Fruit fly (Drosophila melanogaster) whole organism, prepupa: ENCODE results near the gene CG4629.
A peak's percentile ranks its signal among the peaks of the same experiment; 100 is the strongest.

Experiments used
- Blimp-1 ChIP-seq: fragments of 200-800 bp; sonication (Bioruptor generic); optimal IDR thresholded peaks from 3 replicates; lab custom pipeline; 2017; ENCODE audit warnings: missing biosample characterization, missing genetic modification characterization, mild to moderate bottlenecking, moderate library complexity, missing genetic modification reagents
- CG10631 ChIP-seq: fragments of 200-800 bp; sonication (Bioruptor generic); optimal IDR thresholded peaks from 2 replicates; lab custom pipeline; 2016; ENCODE audit warnings: missing biosample characterization, missing genetic modification characterization
- CG10669 ChIP-seq: fragments of 200-800 bp; sonication (Bioruptor generic); optimal IDR thresholded peaks from 3 replicates; lab custom pipeline; 2018; ENCODE audit warnings: missing biosample characterization, mild to moderate bottlenecking, missing genetic modification characterization, moderate library complexity
- CG11294 ChIP-seq: fragments of 200-800 bp; sonication (Bioruptor generic); IDR thresholded peaks from 2 replicates; pipeline ENCODE4 v1.3.6; 2022; ENCODE audit warnings: missing biosample characterization, missing genetic modification characterization
- CG11902 ChIP-seq: fragments of 200-800 bp; sonication (Bioruptor generic); optimal IDR thresholded peaks from 3 replicates; lab custom pipeline; 2016; ENCODE audit warnings: missing biosample characterization, missing genetic modification characterization
- CG15336 ChIP-seq: fragments of 200-800 bp; sonication (Bioruptor generic); IDR thresholded peaks from 2 replicates; pipeline ENCODE4 v1.3.6; 2022; ENCODE audit warnings: missing biosample characterization, missing genetic modification characterization
- CG16779 ChIP-seq: fragments of 200-800 bp; sonication (Bioruptor generic); optimal IDR thresholded peaks from 3 replicates; lab custom pipeline; 2017; ENCODE audit warnings: missing biosample characterization, mild to moderate bottlenecking, missing genetic modification characterization
- CG3032 ChIP-seq: fragments of 200-800 bp; optimal IDR thresholded peaks from 2 replicates; lab custom pipeline; 2019; ENCODE audit warnings: missing biosample characterization, mild to moderate bottlenecking, missing genetic modification characterization, moderate library complexity
- CG32006 ChIP-seq: fragments of 200-800 bp; sonication (Bioruptor generic); optimal IDR thresholded peaks from 3 replicates; lab custom pipeline; 2017; ENCODE audit warnings: missing biosample characterization, mild to moderate bottlenecking, missing genetic modification characterization
- CG34406 ChIP-seq: fragments of 200-800 bp; sonication (Bioruptor generic); optimal IDR thresholded peaks from 3 replicates; lab custom pipeline; 2016; ENCODE audit warnings: missing biosample characterization, missing genetic modification characterization
- CG4318 ChIP-seq: fragments of 200-800 bp; sonication (Bioruptor generic); optimal IDR thresholded peaks from 3 replicates; lab custom pipeline; 2017; ENCODE audit warnings: missing biosample characterization, mild to moderate bottlenecking, missing genetic modification characterization
- CG6163 ChIP-seq: fragments of 200-800 bp; sonication (Bioruptor generic); IDR thresholded peaks from 3 replicates; pipeline ENCODE4 v1.3.6; 2022; ENCODE audit warnings: missing biosample characterization, missing genetic modification characterization
- CG6792 ChIP-seq: fragments of 200-800 bp; sonication (Bioruptor generic); optimal IDR thresholded peaks from 3 replicates; lab custom pipeline; 2016; ENCODE audit warnings: missing biosample characterization, missing genetic modification characterization
- CG6808 ChIP-seq: fragments of 200-800 bp; sonication (Bioruptor generic); optimal IDR thresholded peaks from 3 replicates; lab custom pipeline; 2017; ENCODE audit warnings: missing biosample characterization, missing genetic modification characterization, mild to moderate bottlenecking, moderate library complexity, missing genetic modification reagents
- CG7368 ChIP-seq: fragments of 200-800 bp; sonication (Bioruptor generic); optimal IDR thresholded peaks from 3 replicates; lab custom pipeline; 2016; ENCODE audit warnings: missing biosample characterization, missing genetic modification characterization
- CG8319 ChIP-seq: fragments of 200-800 bp; sonication (Bioruptor generic); optimal IDR thresholded peaks from 3 replicates; lab custom pipeline; 2016; ENCODE audit warnings: missing biosample characterization, missing genetic modification characterization
- CG8632 ChIP-seq: fragments of 200-800 bp; sonication (Bioruptor generic); optimal IDR thresholded peaks from 3 replicates; lab custom pipeline; 2016; ENCODE audit warnings: missing biosample characterization, missing genetic modification characterization
- CG9139 ChIP-seq: fragments of 200-800 bp; sonication (Bioruptor generic); optimal IDR thresholded peaks from 3 replicates; lab custom pipeline; 2017; ENCODE audit warnings: missing biosample characterization, mild to moderate bottlenecking, missing genetic modification characterization
- Eip75B ChIP-seq: fragments of 200-800 bp; sonication (Bioruptor generic); optimal IDR thresholded peaks from 3 replicates; lab custom pipeline; 2016; ENCODE audit warnings: missing biosample characterization, missing genetic modification characterization
- Eip78C ChIP-seq: fragments of 200-800 bp; sonication (Bioruptor generic); peaks from one replicate; lab custom pipeline; 2016; ENCODE audit warnings: missing biosample characterization, missing genetic modification characterization
- Eip93F ChIP-seq: fragments of 200-800 bp; sonication (Bioruptor generic); optimal IDR thresholded peaks from 2 replicates; lab custom pipeline; 2016; ENCODE audit warnings: missing biosample characterization, mild to moderate bottlenecking, missing genetic modification characterization
- Ets21C ChIP-seq: fragments of 200-800 bp; sonication (Bioruptor generic); optimal IDR thresholded peaks from 3 replicates; lab custom pipeline; 2016; ENCODE audit warnings: missing biosample characterization, missing genetic modification characterization
- Ets96B ChIP-seq: fragments of 200-800 bp; optimal IDR thresholded peaks from 2 replicates; lab custom pipeline; 2019; ENCODE audit warnings: missing biosample characterization, mild to moderate bottlenecking, missing genetic modification characterization, moderate library complexity
- Hr38 ChIP-seq: sonication (Bioruptor generic); optimal IDR thresholded peaks from 2 replicates; lab custom pipeline; 2016; ENCODE audit warnings: missing biosample characterization, missing genetic modification characterization
- Hr39 ChIP-seq: fragments of 200-800 bp; sonication (Bioruptor generic); optimal IDR thresholded peaks from 2 replicates; lab custom pipeline; 2016; ENCODE audit warnings: missing biosample characterization, missing genetic modification characterization
- Hr4 ChIP-seq: fragments of 200-800 bp; sonication (Bioruptor generic); optimal IDR thresholded peaks from 3 replicates; lab custom pipeline; 2016; ENCODE audit warnings: missing biosample characterization, missing genetic modification characterization
- OdsH ChIP-seq: fragments of 200-800 bp; sonication (Bioruptor generic); optimal IDR thresholded peaks from 3 replicates; lab custom pipeline; 2016; ENCODE audit warnings: missing biosample characterization, missing genetic modification characterization
- Smox ChIP-seq: fragments of 200-800 bp; sonication (Bioruptor generic); optimal IDR thresholded peaks from 3 replicates; lab custom pipeline; 2016; ENCODE audit warnings: missing biosample characterization, missing genetic modification characterization
- Sox14 ChIP-seq: fragments of 200-800 bp; sonication (Bioruptor generic); optimal IDR thresholded peaks from 3 replicates; lab custom pipeline; 2016; ENCODE audit warnings: missing biosample characterization, missing genetic modification characterization
- Sox15 ChIP-seq: fragments of 200-800 bp; sonication (Bioruptor generic); optimal IDR thresholded peaks from 3 replicates; lab custom pipeline; 2016; ENCODE audit warnings: missing biosample characterization, missing genetic modification characterization
- dsx ChIP-seq: fragments of 200-800 bp; optimal IDR thresholded peaks from 3 replicates; lab custom pipeline; 2019; ENCODE audit warnings: missing biosample characterization, mild to moderate bottlenecking, missing genetic modification characterization, moderate library complexity; ENCODE audit not compliant: poor library complexity, severe bottlenecking
- eg ChIP-seq: fragments of 200-800 bp; sonication (Bioruptor generic); IDR thresholded peaks from 3 replicates; pipeline ENCODE4 v1.3.6; 2022; ENCODE audit warnings: missing biosample characterization, missing genetic modification characterization
- esn ChIP-seq: fragments of 200-800 bp; sonication (Bioruptor generic); optimal IDR thresholded peaks from 2 replicates; lab custom pipeline; 2016; ENCODE audit warnings: missing biosample characterization, mild to moderate bottlenecking, missing genetic modification characterization, moderate library complexity
- fd59A ChIP-seq: fragments of 200-800 bp; sonication (Bioruptor generic); optimal IDR thresholded peaks from 2 replicates; lab custom pipeline; 2017; ENCODE audit warnings: missing biosample characterization, mild to moderate bottlenecking, missing genetic modification characterization, missing genetic modification reagents
- fd85E ChIP-seq: fragments of 200-800 bp; sonication (Bioruptor generic); optimal IDR thresholded peaks from 3 replicates; lab custom pipeline; 2016; ENCODE audit warnings: missing biosample characterization, missing genetic modification characterization
- fkh ChIP-seq: fragments of 200-800 bp; sonication (Bioruptor generic); optimal IDR thresholded peaks from 3 replicates; lab custom pipeline; 2017; ENCODE audit warnings: missing biosample characterization, mild to moderate bottlenecking, missing genetic modification characterization, moderate library complexity
- pdm3 ChIP-seq: fragments of 200-800 bp; sonication (Bioruptor generic); optimal IDR thresholded peaks from 3 replicates; lab custom pipeline; 2016; ENCODE audit warnings: missing biosample characterization, missing genetic modification characterization
- salr ChIP-seq, 2 experiments: fragments of 200-800 bp; sonication (Bioruptor generic); optimal IDR thresholded peaks; 3 replicates each; lab custom pipeline; 2016 to 2018; ENCODE audit warnings: missing biosample characterization in 2 of 2, missing genetic modification characterization in 2 of 2, mild to moderate bottlenecking in 1 of 2
- spab ChIP-seq: fragments of 200-800 bp; sonication (Bioruptor generic); optimal IDR thresholded peaks from 2 replicates; lab custom pipeline; 2017; ENCODE audit warnings: missing biosample characterization, mild to moderate bottlenecking, missing genetic modification characterization, missing genetic modification reagents
- svp ChIP-seq: fragments of 200-800 bp; sonication (Bioruptor generic); peaks from one replicate; lab custom pipeline; 2016; ENCODE audit warnings: missing biosample characterization, missing genetic modification characterization

CG4629 gene

DNA sequence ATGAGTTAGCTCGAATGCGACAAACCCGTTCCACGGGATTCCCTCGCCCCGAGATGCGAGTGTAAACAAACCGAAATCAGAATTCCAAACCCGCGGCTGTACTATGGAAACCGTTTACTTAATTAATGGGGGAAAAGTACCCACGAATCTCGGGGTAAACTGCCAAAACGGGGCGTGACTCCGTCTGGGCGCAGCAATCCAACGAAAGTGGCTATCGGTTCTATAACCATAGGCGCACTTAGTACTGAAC is 20.3 kb upstream of the CG4629 start:
- TF ChIP-seq CG32006 (GFP tag; lab: Kevin White, UChicago) (no peak), fkh (GFP tag; lab: Kevin White, UChicago) (peak; percentile 29)

DNA sequence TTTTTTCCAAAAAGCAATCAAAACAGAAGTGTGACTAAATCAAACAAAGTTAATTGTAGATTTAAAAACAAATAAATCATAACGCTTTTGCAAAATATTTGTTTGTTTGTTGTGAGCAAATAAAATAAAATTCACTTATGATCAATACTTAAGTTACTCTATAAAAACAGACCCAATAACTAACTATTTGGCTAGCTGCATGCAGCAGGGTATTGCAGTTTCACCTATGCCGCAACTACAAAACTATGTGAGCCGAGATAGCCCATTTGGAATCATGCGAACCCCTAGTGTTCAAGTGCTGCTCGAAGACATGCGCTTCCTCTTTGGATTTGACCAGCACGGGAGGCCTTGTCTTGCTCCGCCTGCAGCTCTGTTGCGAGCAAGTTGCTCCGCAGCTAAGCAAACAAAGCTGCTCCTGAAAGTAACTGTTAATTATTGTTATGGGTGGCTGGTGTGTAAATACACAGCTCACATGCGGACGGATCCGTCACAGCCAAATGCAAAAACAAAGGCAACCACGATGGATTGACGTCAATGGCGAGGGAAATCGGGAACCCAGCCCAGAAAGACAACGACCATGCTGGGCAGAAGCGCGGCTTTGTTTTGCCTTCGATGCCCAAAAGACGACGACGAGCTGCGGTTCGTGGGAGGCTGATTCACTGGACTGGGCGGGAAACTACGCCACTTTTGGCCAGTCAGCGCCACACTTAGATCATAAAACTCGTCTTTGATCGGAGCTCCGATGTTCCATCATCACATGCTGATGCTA is 19.8 kb upstream of the CG4629 start:
- TF ChIP-seq CG6792 (GFP tag; lab: Kevin White, UChicago) = no peak
- TF ChIP-seq Eip78C (GFP tag; lab: Kevin White, UChicago) = peak; percentile 21
- peak; percentile 34 for TF ChIP-seq svp (GFP tag; lab: Kevin White, UChicago)
- TF ChIP-seq, all 60 proteins: peak for 2

DNA sequence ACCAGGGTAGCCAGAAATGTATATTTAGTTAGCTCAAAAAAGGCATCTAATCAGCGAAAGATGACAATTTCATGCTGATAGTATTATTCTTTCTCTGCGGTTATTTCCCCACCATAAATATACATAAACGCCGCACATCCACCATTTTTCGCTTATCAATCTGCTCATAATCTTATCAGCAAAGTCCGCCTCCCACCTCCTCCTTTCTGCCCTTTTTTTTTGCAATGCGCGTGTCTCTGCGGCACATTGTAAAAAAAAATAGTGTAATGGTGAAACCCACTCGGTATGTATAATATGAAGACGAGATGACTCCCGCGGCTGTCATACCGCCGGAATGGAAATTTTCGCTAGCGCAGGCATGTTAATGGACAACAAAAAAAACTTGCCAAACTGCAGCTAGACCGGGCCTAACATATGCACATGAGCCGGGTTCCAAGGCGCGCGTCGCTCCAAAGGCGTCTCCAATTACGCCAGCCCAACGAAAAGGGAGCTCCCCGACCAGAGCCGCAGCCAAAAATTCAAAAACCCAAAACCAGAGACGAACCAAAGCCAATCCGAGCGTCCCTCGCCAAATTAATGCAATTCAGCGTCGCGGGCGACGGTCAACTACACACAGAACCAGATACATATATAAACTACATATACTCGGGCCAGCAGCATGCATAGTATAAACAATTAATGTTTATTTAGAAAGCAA is 18.1 kb upstream of the CG4629 start:
- peak; percentile 23; the same call in 1 of the 3 replicates for TF ChIP-seq CG6163
- no peak for TF ChIP-seq Sox14 (GFP tag; lab: Kevin White, UChicago)

DNA sequence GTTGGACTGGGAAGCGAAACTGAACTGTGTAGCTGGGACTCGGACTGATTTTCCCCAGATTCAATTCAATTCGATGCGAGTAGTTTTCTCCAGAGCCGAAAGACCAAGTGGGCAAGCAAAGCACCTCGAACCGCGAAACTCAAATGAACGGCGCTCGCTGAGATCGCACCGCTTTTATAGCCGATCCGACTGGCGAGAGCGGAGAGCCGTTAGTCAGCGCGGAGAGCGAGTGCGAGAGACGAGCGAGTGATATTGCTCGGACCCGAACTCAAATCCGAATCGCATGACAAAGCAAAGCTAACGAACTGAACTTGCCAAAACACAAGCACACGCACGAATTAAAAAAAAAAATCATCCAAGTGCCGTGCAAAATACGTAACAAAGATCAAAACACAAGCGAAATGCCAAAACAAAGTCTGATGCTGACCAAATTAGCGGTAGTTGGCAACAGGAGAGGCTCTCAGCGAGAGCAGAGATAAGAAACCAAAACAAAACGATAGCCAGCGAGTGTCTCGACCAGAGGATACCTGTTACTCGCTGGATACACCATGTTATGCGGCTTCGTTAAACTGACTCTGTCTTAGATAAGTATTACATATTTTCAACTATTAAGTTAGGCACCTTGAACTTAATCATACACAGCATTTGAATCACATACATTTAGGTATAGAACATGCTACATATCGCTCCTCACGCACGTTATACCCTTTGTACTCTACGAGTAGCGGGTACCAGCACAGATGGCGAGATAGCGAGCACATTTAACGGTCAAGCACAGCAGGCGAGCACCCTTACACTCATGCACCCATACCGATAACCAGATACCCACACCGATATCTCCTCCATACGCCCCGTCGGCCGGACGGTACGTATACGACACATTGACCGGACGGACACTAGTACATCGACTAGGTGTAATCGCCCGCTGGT is 16.8 kb upstream of the CG4629 start:
- TF ChIP-seq svp (GFP tag; lab: Kevin White, UChicago) (peak; percentile 96), Eip75B (GFP tag; lab: Kevin White, UChicago) (peak; percentile 77), Smox (GFP tag; lab: Kevin White, UChicago) (peak; percentile 81), Eip93F (GFP tag; lab: Kevin White, UChicago) (peak; percentile 62), CG8319 (GFP tag; lab: Kevin White, UChicago) (peak; percentile 75), eg (peak; percentile 84), Sox15 (GFP tag; lab: Kevin White, UChicago) (peak; percentile 73), fkh (GFP tag; lab: Kevin White, UChicago) (peak; percentile 20), CG6163 (peak; percentile 82), CG6808 (peak; percentile 52), dsx (GFP tag; lab: Kevin White, UChicago) (peak; percentile 34), CG11902 (peak; percentile 67), Ets21C (GFP tag; lab: Kevin White, UChicago) (peak; percentile 57), Hr4 (GFP tag; lab: Kevin White, UChicago) (peak; percentile 84), Ets96B (peak; percentile 55), CG3032 (tag; lab: Kevin White, UChicago) (peak; percentile 48), fd59A (peak; percentile 37), CG4318 (peak; percentile 31), Blimp-1 (GFP tag; lab: Kevin White, UChicago) (peak; percentile 2), CG11294 (GFP tag; lab: Robert Waterston, UW) (peak; percentile 79), fd85E (peak; percentile 24), CG10631 (GFP tag; lab: Kevin White, UChicago) (peak; percentile 68), esn (peak; percentile 82), CG8632 (GFP tag; lab: Kevin White, UChicago) (peak; percentile 70), CG10669 (GFP tag; lab: Kevin White, UChicago) (peak; percentile 62), Hr39 (peak; percentile 82), OdsH (GFP tag; lab: Kevin White, UChicago) (peak; percentile 77), pdm3 (peak; percentile 85), CG34406 (GFP tag; lab: Kevin White, UChicago) (peak; percentile 78), CG7368 (peak; percentile 69), Sox14 (GFP tag; lab: Kevin White, UChicago) (peak; percentile 87), CG16779 (tag; lab: Kevin White, UChicago) (peak; percentile 35), salr (GFP tag; optimal IDR thresholded peaks at IDR 0.05; lab: Kevin White, UChicago) (peak in 1 of 2 experiments; percentile 73), Hr38 (no peak), spab (GFP tag; lab: Kevin White, UChicago) (peak; percentile 61), CG15336 (peak; percentile 78), CG9139 (GFP tag; lab: Kevin White, UChicago) (peak; percentile 9)
